Fruit fly (Drosophila melanogaster) whole organism, embryonic: Measurements from ENCODE around the gene Ir94a.
A peak's percentile ranks its signal among the peaks of the same experiment; 100 is the strongest.

Experiments used
- Aef1 ChIP-seq: fragments of 200-800 bp; sonication (Bioruptor generic); IDR thresholded peaks from 3 replicates; pipeline ENCODE4 v1.3.6; 2022; ENCODE audit warnings: missing biosample characterization, missing genetic modification characterization
- Bgb ChIP-seq: fragments of 200-800 bp; sonication (Bioruptor generic); IDR thresholded peaks from 2 replicates; pipeline ENCODE4 v1.3.6; 2022; ENCODE audit warnings: missing biosample characterization, missing genetic modification characterization; ENCODE audit not compliant: partially characterized antibody
- CG10147 ChIP-seq: fragments of 200-800 bp; sonication (Bioruptor generic); optimal IDR thresholded peaks from 2 replicates; lab custom pipeline; 2019; ENCODE audit warnings: missing biosample characterization, mild to moderate bottlenecking, missing genetic modification characterization, moderate library complexity
- CG1024 ChIP-seq: fragments of 200-800 bp; sonication (Bioruptor generic); IDR thresholded peaks from 2 replicates; pipeline ENCODE4 v1.3.6; 2022; ENCODE audit warnings: missing biosample characterization, missing genetic modification characterization
- CG10543 ChIP-seq: fragments of 200-800 bp; sonication (Bioruptor generic); optimal IDR thresholded peaks from 3 replicates; lab custom pipeline; 2017; ENCODE audit warnings: missing biosample characterization, mild to moderate bottlenecking, missing genetic modification characterization, moderate library complexity
- CG12071 ChIP-seq: fragments of 200-800 bp; sonication (Bioruptor generic); optimal IDR thresholded peaks from 3 replicates; lab custom pipeline; 2018; ENCODE audit warnings: missing biosample characterization, mild to moderate bottlenecking, missing genetic modification characterization
- CG17328 ChIP-seq: fragments of 200-800 bp; sonication (Bioruptor generic); IDR thresholded peaks from 2 replicates; pipeline ENCODE4 v1.3.6; 2022; ENCODE audit warnings: missing biosample characterization, missing genetic modification characterization
- CG1832 ChIP-seq: fragments of 200-800 bp; sonication (Bioruptor generic); optimal IDR thresholded peaks from 2 replicates; lab custom pipeline; 2017; ENCODE audit warnings: missing biosample characterization, mild to moderate bottlenecking, missing genetic modification characterization, inconsistent platforms
- CG2199 ChIP-seq: fragments of 200-800 bp; sonication (Bioruptor generic); IDR thresholded peaks from 3 replicates; pipeline ENCODE4 v1.3.6; 2022; ENCODE audit warnings: missing biosample characterization, missing genetic modification characterization
- CG2678 ChIP-seq: fragments of 200-800 bp; sonication (Bioruptor generic); optimal IDR thresholded peaks from 3 replicates; lab custom pipeline; 2019; ENCODE audit warnings: missing biosample characterization, mild to moderate bottlenecking, missing genetic modification characterization, moderate library complexity
- CG30431 ChIP-seq: fragments of 200-800 bp; sonication (Bioruptor generic); optimal IDR thresholded peaks from 2 replicates; lab custom pipeline; 2017; ENCODE audit warnings: missing biosample characterization, missing genetic modification characterization
- CG31224 ChIP-seq: fragments of 200-800 bp; sonication (Bioruptor generic); IDR thresholded peaks from 2 replicates; pipeline ENCODE4 v1.3.6; 2022; ENCODE audit warnings: missing biosample characterization, missing genetic modification characterization
- CG4820 ChIP-seq: fragments of 200-800 bp; sonication (Bioruptor generic); optimal IDR thresholded peaks from 3 replicates; lab custom pipeline; 2016; ENCODE audit warnings: missing biosample characterization, missing genetic modification characterization
- CG6272 ChIP-seq: fragments of 200-800 bp; sonication (Bioruptor generic); IDR thresholded peaks from 2 replicates; pipeline ENCODE4 v1.3.6; 2022; ENCODE audit warnings: missing biosample characterization, missing genetic modification characterization
- CG6854 ChIP-seq: fragments of 200-800 bp; sonication (Bioruptor generic); optimal IDR thresholded peaks from 3 replicates; lab custom pipeline; 2017; ENCODE audit warnings: missing biosample characterization, mild to moderate bottlenecking, missing genetic modification characterization
- CG7271 ChIP-seq: fragments of 200-800 bp; sonication (Bioruptor generic); optimal IDR thresholded peaks from 2 replicates; lab custom pipeline; 2018; ENCODE audit warnings: missing biosample characterization, mild to moderate bottlenecking, missing genetic modification characterization, moderate library complexity
- CG7839 ChIP-seq: fragments of 200-800 bp; sonication (Bioruptor generic); optimal IDR thresholded peaks from 3 replicates; lab custom pipeline; 2018; ENCODE audit warnings: missing biosample characterization, mild to moderate bottlenecking, missing genetic modification characterization, moderate library complexity
- CG8924 ChIP-seq: fragments of 200-800 bp; optimal IDR thresholded peaks from 3 replicates; lab custom pipeline; 2019; ENCODE audit warnings: missing biosample characterization, mild to moderate bottlenecking, missing genetic modification characterization, moderate library complexity
- CG8944 ChIP-seq: fragments of 200-800 bp; sonication (Bioruptor generic); optimal IDR thresholded peaks from 3 replicates; lab custom pipeline; 2016; ENCODE audit warnings: missing biosample characterization, missing genetic modification characterization
- CG9215 ChIP-seq: fragments of 200-800 bp; sonication (Bioruptor generic); IDR thresholded peaks from 2 replicates; pipeline ENCODE4 v1.3.6; 2022; ENCODE audit warnings: missing biosample characterization, missing genetic modification characterization
- CG9437 ChIP-seq: fragments of 200-800 bp; sonication (Bioruptor generic); optimal IDR thresholded peaks from 2 replicates; lab custom pipeline; 2018; ENCODE audit warnings: missing biosample characterization, mild to moderate bottlenecking, missing genetic modification characterization
- CHES-1-like ChIP-seq: fragments of 200-800 bp; sonication (Bioruptor generic); optimal IDR thresholded peaks from 2 replicates; lab custom pipeline; 2016; ENCODE audit warnings: missing biosample characterization, missing genetic modification characterization
- D ChIP-seq, 2 experiments: fragments of 200-800 bp in 1 of 2; fragments of >200 bp in 1 of 2; sonication (Bioruptor generic) in 1 of 2; optimal IDR thresholded peaks; 2 replicates in 1 of 2; 3 replicates in 1 of 2; lab custom pipeline; 2017; ENCODE audit warnings: mild to moderate bottlenecking in 1 of 2, missing biosample characterization in 1 of 2, missing genetic modification characterization in 1 of 2, missing genetic modification reagents in 1 of 2
- D19B ChIP-seq: fragments of 200-800 bp; sonication (Bioruptor generic); optimal IDR thresholded peaks from 2 replicates; lab custom pipeline; 2017; ENCODE audit warnings: missing biosample characterization, mild to moderate bottlenecking, missing genetic modification characterization
- Dad ChIP-seq: fragments of 200-800 bp; sonication (Bioruptor generic); optimal IDR thresholded peaks from 3 replicates; lab custom pipeline; 2016; ENCODE audit warnings: missing biosample characterization, missing genetic modification characterization
- Dll ChIP-seq: fragments of 200-800 bp; sonication (Bioruptor generic); IDR thresholded peaks from 4 replicates; pipeline ENCODE4 v1.3.6; 2022; ENCODE audit warnings: missing biosample characterization, missing genetic modification characterization; ENCODE audit not compliant: partially characterized antibody
- Gug ChIP-seq: fragments of 200-800 bp; sonication (Bioruptor generic); IDR thresholded peaks from 4 replicates; pipeline ENCODE4 v1.3.6; 2022; ENCODE audit warnings: missing biosample characterization, missing genetic modification characterization
- HLHmδ ChIP-seq: fragments of 200-800 bp; sonication (Bioruptor generic); optimal IDR thresholded peaks from 2 replicates; lab custom pipeline; 2018; ENCODE audit warnings: missing biosample characterization, mild to moderate bottlenecking, missing genetic modification characterization, moderate library complexity
- Mrtf ChIP-seq: fragments of 200-800 bp; sonication (Bioruptor generic); IDR thresholded peaks from 3 replicates; pipeline ENCODE4 v1.3.6; 2022; ENCODE audit warnings: missing biosample characterization, missing genetic modification characterization
- NFAT ChIP-seq: fragments of 200-800 bp; sonication (Bioruptor generic); IDR thresholded peaks from 2 replicates; pipeline ENCODE4 v1.3.6; 2022; ENCODE audit warnings: missing biosample characterization, missing genetic modification characterization
- Sox102F ChIP-seq: fragments of 200-800 bp; sonication (Bioruptor generic); optimal IDR thresholded peaks from 2 replicates; lab custom pipeline; 2018; ENCODE audit warnings: missing biosample characterization, mild to moderate bottlenecking, missing genetic modification characterization, moderate library complexity
- Vsx1 ChIP-seq: fragments of 200-800 bp; sonication (Bioruptor generic); optimal IDR thresholded peaks from 2 replicates; lab custom pipeline; 2017; ENCODE audit warnings: missing biosample characterization, mild to moderate bottlenecking, missing genetic modification characterization, missing genetic modification reagents
- ara ChIP-seq: fragments of 200-800 bp; sonication (Bioruptor generic); IDR thresholded peaks from 2 replicates; pipeline ENCODE4 v1.3.6; 2022; ENCODE audit warnings: missing biosample characterization, missing genetic modification characterization
- caup ChIP-seq: fragments of 200-800 bp; sonication (Bioruptor generic); optimal IDR thresholded peaks from 3 replicates; lab custom pipeline; 2017; ENCODE audit warnings: missing biosample characterization, mild to moderate bottlenecking, missing genetic modification characterization, moderate library complexity; ENCODE audit not compliant: severe bottlenecking
- chif ChIP-seq, 2 experiments: fragments of 200-800 bp; sonication (Bioruptor generic); optimal IDR thresholded peaks; 3 replicates each; lab custom pipeline; 2016; ENCODE audit warnings: missing biosample characterization in 2 of 2, missing genetic modification characterization in 2 of 2
- chn ChIP-seq: fragments of 200-800 bp; sonication (Bioruptor generic); optimal IDR thresholded peaks from 2 replicates; lab custom pipeline; 2016; ENCODE audit warnings: missing biosample characterization, missing genetic modification characterization
- cwo ChIP-seq: fragments of 200-800 bp; sonication (Bioruptor generic); optimal IDR thresholded peaks from 3 replicates; lab custom pipeline; 2017; ENCODE audit warnings: missing biosample characterization, missing genetic modification characterization, mild to moderate bottlenecking, moderate library complexity, missing genetic modification reagents
- dan ChIP-seq: fragments of 200-800 bp; sonication (Bioruptor generic); IDR thresholded peaks from 2 replicates; pipeline ENCODE4 v1.3.6; 2022; ENCODE audit warnings: missing biosample characterization, missing genetic modification characterization
- dati ChIP-seq: fragments of 200-800 bp; sonication (Bioruptor generic); IDR thresholded peaks from 2 replicates; pipeline ENCODE4 v1.3.6; 2022; ENCODE audit warnings: missing biosample characterization, missing genetic modification characterization
- dimm ChIP-seq: fragments of 200-800 bp; sonication (Bioruptor generic); IDR thresholded peaks from 2 replicates; pipeline ENCODE4 v1.3.6; 2022; ENCODE audit warnings: missing biosample characterization, missing genetic modification characterization
- disco-r ChIP-seq: fragments of 200-800 bp; sonication (Bioruptor generic); optimal IDR thresholded peaks from 2 replicates; lab custom pipeline; 2016; ENCODE audit warnings: missing biosample characterization, missing genetic modification characterization
- jing ChIP-seq: fragments of 200-800 bp; sonication (Bioruptor generic); optimal IDR thresholded peaks from 2 replicates; lab custom pipeline; 2018; ENCODE audit warnings: missing biosample characterization, mild to moderate bottlenecking, missing genetic modification characterization
- ken ChIP-seq: fragments of 200-800 bp; sonication (Bioruptor generic); IDR thresholded peaks from 3 replicates; pipeline ENCODE4 v1.3.6; 2022; ENCODE audit warnings: missing biosample characterization, missing genetic modification characterization
- otp ChIP-seq: fragments of 200-800 bp; sonication (Bioruptor generic); IDR thresholded peaks from 3 replicates; pipeline ENCODE4, ENCODE4 v1.3.6; 2022; ENCODE audit warnings: missing biosample characterization, missing genetic modification characterization
- scrt ChIP-seq: fragments of 200-800 bp; sonication (Bioruptor generic); optimal IDR thresholded peaks from 2 replicates; lab custom pipeline; 2018; ENCODE audit warnings: missing biosample characterization, mild to moderate bottlenecking, missing genetic modification characterization, moderate library complexity
- sens ChIP-seq: fragments of 200-800 bp; sonication (Bioruptor generic); peaks from one replicate; lab custom pipeline; 2016; ENCODE audit warnings: missing biosample characterization, missing genetic modification characterization
- sisA ChIP-seq: fragments of 200-800 bp; sonication (Bioruptor generic); IDR thresholded peaks from 2 replicates; pipeline ENCODE4 v1.3.6; 2022; ENCODE audit warnings: missing biosample characterization, missing genetic modification characterization
- slp2 ChIP-seq: fragments of 200-800 bp; sonication (Bioruptor generic); optimal IDR thresholded peaks from 2 replicates; lab custom pipeline; 2016; ENCODE audit warnings: missing biosample characterization, missing genetic modification characterization
- tin ChIP-seq: fragments of 200-800 bp; sonication (Bioruptor generic); optimal IDR thresholded peaks from 3 replicates; lab custom pipeline; 2016; ENCODE audit warnings: missing biosample characterization, missing genetic modification characterization
- tx ChIP-seq: fragments of 200-800 bp; sonication (Bioruptor generic); optimal IDR thresholded peaks from 2 replicates; lab custom pipeline; 2016; ENCODE audit warnings: missing biosample characterization, missing genetic modification characterization
- zfh1 ChIP-seq: fragments of 200-800 bp; sonication (Bioruptor generic); IDR thresholded peaks from 3 replicates; pipeline ENCODE4 v1.3.6; 2022; ENCODE audit warnings: missing biosample characterization, missing genetic modification characterization

The Ir94a gene

dm6 chr3R:22150433-22150832 lies 37.2 kb downstream of the Ir94a start (continued):
- TF ChIP-seq HLHmδ = no peak
- no peak for TF ChIP-seq CG30431 (GFP tag; lab: Kevin White, UChicago)
- TF ChIP-seq ken (GFP tag; lab: Robert Waterston, UW) = 0 out of 3 replicates have a peak, but pooled peaks have one; percentile 44
- no peak for TF ChIP-seq CG7271
- no peak for TF ChIP-seq CG1024 (GFP tag; lab: Robert Waterston, UW)
- no peak for TF ChIP-seq NFAT (GFP tag; lab: Robert Waterston, UW)
- peak; percentile 19 for TF ChIP-seq CG8924 (tag; lab: Kevin White, UChicago)
- TF ChIP-seq tin (GFP tag; lab: Kevin White, UChicago) = no peak
- TF ChIP-seq Mrtf (GFP tag; lab: Robert Waterston, UW) = no peak
- no peak for TF ChIP-seq CG2678
- TF ChIP-seq zfh1 = 0 out of 3 replicates have a peak, but pooled peaks have one; percentile 43
- TF ChIP-seq dan (GFP tag; lab: Robert Waterston, UW) = no peak
- TF ChIP-seq D (optimal IDR thresholded peaks at IDR 0.05; lab: Kevin White, UChicago) = no peak
- no peak for TF ChIP-seq D (GFP tag; optimal IDR thresholded peaks at IDR 0.05; lab: Kevin White, UChicago)
- TF ChIP-seq dati = no peak
- TF ChIP-seq Dll (GFP tag; lab: Robert Waterston, UW) = no peak
- no peak for TF ChIP-seq Vsx1 (GFP tag; lab: Kevin White, UChicago)
- peak; percentile 68 for TF ChIP-seq sens
- TF ChIP-seq Bgb (GFP tag; lab: Robert Waterston, UW) = no peak
- TF ChIP-seq CG6854 = no peak
- no peak for TF ChIP-seq slp2 (GFP tag; lab: Kevin White, UChicago)
- peak in 1 of 2 experiments; percentile 11 for TF ChIP-seq chif (GFP tag; optimal IDR thresholded peaks at IDR 0.05; lab: Kevin White, UChicago)
- TF ChIP-seq CG31224 (GFP tag; lab: Robert Waterston, UW) = no peak
- TF ChIP-seq ara (GFP tag; lab: Robert Waterston, UW) = no peak
- no peak for TF ChIP-seq CG9215
- TF ChIP-seq sisA (GFP tag; lab: Robert Waterston, UW) = 0 out of 2 replicates have a peak, but pooled peaks have one; percentile 31
- no peak for TF ChIP-seq CG8944 (GFP tag; lab: Kevin White, UChicago)
- no peak for TF ChIP-seq CG1832
- TF ChIP-seq CG10543 = no peak
- no peak for TF ChIP-seq Sox102F (GFP tag; lab: Kevin White, UChicago)
- TF ChIP-seq CG7839 (tag; lab: Kevin White, UChicago) = no peak
- 0 out of 3 replicates have a peak, but pooled peaks have one; percentile 39 for TF ChIP-seq otp (GFP tag; lab: Robert Waterston, UW)
- TF ChIP-seq CG9437 (GFP tag; lab: Kevin White, UChicago) = no peak
- no peak for TF ChIP-seq disco-r
- no peak for TF ChIP-seq cwo (GFP tag; lab: Kevin White, UChicago)
- TF ChIP-seq CHES-1-like (GFP tag; lab: Kevin White, UChicago) = no peak
- TF ChIP-seq CG6272 (GFP tag; lab: Robert Waterston, UW) = no peak
- TF ChIP-seq Aef1 (GFP tag; lab: Robert Waterston, UW) = no peak
- TF ChIP-seq CG10147 (GFP tag; lab: Kevin White, UChicago) = no peak
- no peak for TF ChIP-seq chn (GFP tag; lab: Kevin White, UChicago)
- peak; percentile 33; the same call in 1 of the 2 replicates for TF ChIP-seq CG17328 (GFP tag; lab: Robert Waterston, UW)
- TF ChIP-seq tx (GFP tag; lab: Kevin White, UChicago) = no peak
- peak; percentile 23; the same call in 1 of the 4 replicates for TF ChIP-seq Gug (GFP tag; lab: Robert Waterston, UW)
- no peak for TF ChIP-seq CG4820 (GFP tag; lab: Kevin White, UChicago)
- TF ChIP-seq D19B (GFP tag; lab: Kevin White, UChicago) = no peak
- TF ChIP-seq CG2199 (GFP tag; lab: Robert Waterston, UW) = 0 out of 3 replicates have a peak, but pooled peaks have one; percentile 37
- TF ChIP-seq jing (GFP tag; lab: Kevin White, UChicago) = no peak
- no peak for TF ChIP-seq scrt
- TF ChIP-seq dimm (GFP tag; lab: Robert Waterston, UW) = no peak
- peak; percentile 36 for TF ChIP-seq Dad
- no peak for TF ChIP-seq caup (GFP tag; lab: Kevin White, UChicago)
- TF ChIP-seq CG12071 = no peak
